Fruit fly (Drosophila melanogaster) whole organism, embryonic: ENCODE results near the gene CG16853.

Experiments used
- Ada2b ChIP-seq: fragments of 200-800 bp; sonication (Bioruptor generic); IDR thresholded peaks from 2 replicates; pipeline ENCODE4 v1.3.6; 2022; ENCODE audit warnings: missing biosample characterization, missing genetic modification characterization
- Blimp-1 ChIP-seq: fragments of 200-800 bp; sonication (Bioruptor generic); optimal IDR thresholded peaks from 3 replicates; lab custom pipeline; 2018; ENCODE audit warnings: missing biosample characterization, missing genetic modification characterization, mild to moderate bottlenecking, moderate library complexity, missing genetic modification reagents
- C15 ChIP-seq: fragments of 200-800 bp; sonication (Bioruptor generic); IDR thresholded peaks from 3 replicates; pipeline ENCODE4 v1.3.6; 2022; ENCODE audit warnings: missing biosample characterization, missing genetic modification characterization
- CG10462 ChIP-seq: fragments of 200-800 bp; sonication (Bioruptor generic); optimal IDR thresholded peaks from 2 replicates; lab custom pipeline; 2016; ENCODE audit warnings: missing biosample characterization, missing genetic modification characterization
- CG10654 ChIP-seq: fragments of 200-800 bp; sonication (Bioruptor generic); optimal IDR thresholded peaks from 2 replicates; lab custom pipeline; 2016; ENCODE audit warnings: missing biosample characterization, missing genetic modification characterization
- CG12071 ChIP-seq: fragments of 200-800 bp; sonication (Bioruptor generic); optimal IDR thresholded peaks from 3 replicates; lab custom pipeline; 2018; ENCODE audit warnings: missing biosample characterization, mild to moderate bottlenecking, missing genetic modification characterization
- CG13624 ChIP-seq: fragments of 200-800 bp; sonication (Bioruptor generic); optimal IDR thresholded peaks from 2 replicates; lab custom pipeline; 2016; ENCODE audit warnings: missing biosample characterization, missing genetic modification characterization
- CG14014 ChIP-seq: fragments of 200-800 bp; sonication (Bioruptor generic); IDR thresholded peaks from 2 replicates; pipeline ENCODE4 v1.3.6; 2022; ENCODE audit warnings: missing biosample characterization, missing genetic modification characterization
- CG14710 ChIP-seq: fragments of 200-800 bp; sonication (Bioruptor generic); optimal IDR thresholded peaks from 3 replicates; lab custom pipeline; 2019; ENCODE audit warnings: missing biosample characterization, mild to moderate bottlenecking, missing genetic modification characterization, moderate library complexity
- CG1602 ChIP-seq: fragments of 200-800 bp; sonication (Bioruptor generic); optimal IDR thresholded peaks from 3 replicates; lab custom pipeline; 2016; ENCODE audit warnings: missing biosample characterization, missing genetic modification characterization
- CG17186 ChIP-seq: fragments of 200-800 bp; sonication (Bioruptor generic); optimal IDR thresholded peaks from 3 replicates; lab custom pipeline; 2017; ENCODE audit warnings: missing biosample characterization, missing genetic modification reagents, missing genetic modification characterization
- CG17568 ChIP-seq: fragments of 200-800 bp; sonication (Bioruptor generic); optimal IDR thresholded peaks from 2 replicates; lab custom pipeline; 2018; ENCODE audit warnings: missing biosample characterization, mild to moderate bottlenecking, missing genetic modification characterization, moderate library complexity
- CG17612 ChIP-seq: fragments of 200-800 bp; sonication (Bioruptor generic); IDR thresholded peaks from 2 replicates; pipeline ENCODE4 v1.3.6; 2022; ENCODE audit warnings: missing biosample characterization, missing genetic modification characterization
- CG1832 ChIP-seq: fragments of 200-800 bp; sonication (Bioruptor generic); optimal IDR thresholded peaks from 2 replicates; lab custom pipeline; 2017; ENCODE audit warnings: missing biosample characterization, mild to moderate bottlenecking, missing genetic modification characterization, inconsistent platforms
- CG18476 ChIP-seq: fragments of 200-800 bp; sonication (Bioruptor generic); optimal IDR thresholded peaks from 2 replicates; lab custom pipeline; 2016; ENCODE audit warnings: missing biosample characterization, mild to moderate bottlenecking, missing genetic modification characterization
- CG2120 ChIP-seq: fragments of 200-800 bp; sonication (Bioruptor generic); optimal IDR thresholded peaks from 3 replicates; lab custom pipeline; 2016; ENCODE audit warnings: missing biosample characterization, missing genetic modification characterization
- CG31365 ChIP-seq: fragments of 200-800 bp; sonication (Bioruptor generic); optimal IDR thresholded peaks from 2 replicates; lab custom pipeline; 2018; ENCODE audit warnings: missing biosample characterization, mild to moderate bottlenecking, missing genetic modification characterization
- CG7745 ChIP-seq: fragments of 200-800 bp; sonication (Bioruptor generic); optimal IDR thresholded peaks from 2 replicates; lab custom pipeline; 2018; ENCODE audit warnings: missing biosample characterization, mild to moderate bottlenecking, missing genetic modification characterization, moderate library complexity
- CG7786 ChIP-seq: fragments of 200-800 bp; sonication (Bioruptor generic); optimal IDR thresholded peaks from 2 replicates; lab custom pipeline; 2016; ENCODE audit warnings: missing biosample characterization, missing genetic modification characterization
- CG8089 ChIP-seq: fragments of 200-800 bp; sonication (Bioruptor generic); optimal IDR thresholded peaks from 3 replicates; lab custom pipeline; 2016; ENCODE audit warnings: missing biosample characterization, missing genetic modification characterization
- D19B ChIP-seq: fragments of 200-800 bp; sonication (Bioruptor generic); optimal IDR thresholded peaks from 2 replicates; lab custom pipeline; 2017; ENCODE audit warnings: missing biosample characterization, mild to moderate bottlenecking, missing genetic modification characterization
- Dref ChIP-seq: fragments of 200-800 bp; sonication (Bioruptor generic); IDR thresholded peaks from 2 replicates; pipeline ENCODE4 v1.3.6; 2022; ENCODE audit warnings: missing biosample characterization, missing genetic modification characterization
- Ets65A ChIP-seq: fragments of 200-800 bp; sonication (Bioruptor generic); peaks from one replicate; lab custom pipeline; 2016; ENCODE audit warnings: missing biosample characterization, missing genetic modification characterization
- Hr3 ChIP-seq: fragments of 200-800 bp; sonication (Bioruptor generic); optimal IDR thresholded peaks from 3 replicates; lab custom pipeline; 2016; ENCODE audit warnings: missing biosample characterization, missing genetic modification characterization
- Neu2 ChIP-seq: fragments of 200-800 bp; sonication (Bioruptor generic); optimal IDR thresholded peaks from 3 replicates; lab custom pipeline; 2016; ENCODE audit warnings: missing biosample characterization, missing genetic modification characterization, borderline replicate concordance
- Oaz ChIP-seq: fragments of 200-800 bp; sonication (Bioruptor generic); IDR thresholded peaks from 2 replicates; pipeline ENCODE4 v1.3.6; 2022; ENCODE audit warnings: missing biosample characterization, missing genetic modification characterization
- Opbp ChIP-seq: fragments of 200-800 bp; sonication (Bioruptor generic); IDR thresholded peaks from 3 replicates; pipeline ENCODE4 v1.3.6; 2022; ENCODE audit warnings: missing biosample characterization, missing genetic modification characterization; ENCODE audit not compliant: partially characterized antibody
- Ptx1 ChIP-seq: fragments of 200-800 bp; sonication (Bioruptor generic); IDR thresholded peaks from 2 replicates; pipeline ENCODE4 v1.3.6; 2022; ENCODE audit warnings: missing biosample characterization, missing genetic modification characterization
- Side ChIP-seq: fragments of 200-800 bp; sonication (Bioruptor generic); optimal IDR thresholded peaks from 2 replicates; lab custom pipeline; 2016; ENCODE audit warnings: missing biosample characterization, missing genetic modification characterization
- Six4 ChIP-seq: fragments of 200-800 bp; sonication (Bioruptor generic); optimal IDR thresholded peaks from 2 replicates; lab custom pipeline; 2016; ENCODE audit warnings: missing biosample characterization, missing genetic modification characterization
- Sox102F ChIP-seq: fragments of 200-800 bp; sonication (Bioruptor generic); optimal IDR thresholded peaks from 2 replicates; lab custom pipeline; 2018; ENCODE audit warnings: missing biosample characterization, mild to moderate bottlenecking, missing genetic modification characterization, moderate library complexity
- bab2 ChIP-seq: fragments of 200-800 bp; sonication (Bioruptor generic); optimal IDR thresholded peaks from 2 replicates; lab custom pipeline; 2016; ENCODE audit warnings: missing biosample characterization, missing genetic modification characterization
- corto ChIP-seq: fragments of 200-800 bp; sonication (Bioruptor generic); optimal IDR thresholded peaks from 2 replicates; lab custom pipeline; 2016; ENCODE audit warnings: missing biosample characterization, mild to moderate bottlenecking, missing genetic modification characterization, moderate library complexity
- en ChIP-seq: fragments of 200-800 bp; sonication (Bioruptor generic); optimal IDR thresholded peaks from 2 replicates; lab custom pipeline; 2016; ENCODE audit warnings: missing biosample characterization, missing genetic modification characterization
- fu2 ChIP-seq: fragments of 200-800 bp; sonication (Bioruptor generic); optimal IDR thresholded peaks from 2 replicates; lab custom pipeline; 2016; ENCODE audit warnings: missing biosample characterization, missing genetic modification characterization
- gro ChIP-seq: fragments of 200-800 bp; sonication (Bioruptor generic); optimal IDR thresholded peaks from 2 replicates; lab custom pipeline; 2016; ENCODE audit warnings: missing biosample characterization, missing genetic modification characterization
- jing ChIP-seq: fragments of 200-800 bp; sonication (Bioruptor generic); optimal IDR thresholded peaks from 2 replicates; lab custom pipeline; 2018; ENCODE audit warnings: missing biosample characterization, mild to moderate bottlenecking, missing genetic modification characterization
- mam ChIP-seq: fragments of 200-800 bp; sonication (Bioruptor generic); optimal IDR thresholded peaks from 3 replicates; lab custom pipeline; 2016; ENCODE audit warnings: missing biosample characterization, missing genetic modification characterization
- nmo ChIP-seq: fragments of 200-800 bp; sonication (Bioruptor generic); optimal IDR thresholded peaks from 2 replicates; lab custom pipeline; 2018; ENCODE audit warnings: missing biosample characterization, mild to moderate bottlenecking, missing genetic modification characterization, moderate library complexity
- pan ChIP-seq, 4 experiments: fragments of >200 bp in 3 of 4; fragments of 200-800 bp in 1 of 4; sonication (Bioruptor generic) in 1 of 4; optimal IDR thresholded peaks in 3 of 4; IDR thresholded peaks in 1 of 4; 2 replicates each; pipeline versions ENCODE4 v1.3.6 to Lab custom; 2017 to 2022; ENCODE audit warnings: missing biosample characterization in 2 of 4, missing genetic modification characterization in 2 of 4, mixed read lengths in 1 of 4
- sens-2 ChIP-seq: fragments of 200-800 bp; sonication (Bioruptor generic); IDR thresholded peaks from 2 replicates; pipeline ENCODE4 v1.3.6; 2022; ENCODE audit warnings: missing biosample characterization, missing genetic modification characterization
- seq ChIP-seq: fragments of 200-800 bp; sonication (Bioruptor generic); IDR thresholded peaks from 2 replicates; pipeline ENCODE4 v1.3.6; 2022; ENCODE audit warnings: missing biosample characterization, missing genetic modification characterization
- sisA ChIP-seq: fragments of 200-800 bp; sonication (Bioruptor generic); IDR thresholded peaks from 2 replicates; pipeline ENCODE4 v1.3.6; 2022; ENCODE audit warnings: missing biosample characterization, missing genetic modification characterization
- ssp ChIP-seq: fragments of 200-800 bp; sonication (Bioruptor generic); IDR thresholded peaks from 2 replicates; pipeline ENCODE4 v1.3.6; 2022; ENCODE audit warnings: missing biosample characterization, missing genetic modification characterization
- tgo ChIP-seq: fragments of 200-800 bp; sonication (Bioruptor generic); IDR thresholded peaks from 3 replicates; pipeline ENCODE4 v1.3.6; 2022; ENCODE audit warnings: missing biosample characterization, missing genetic modification characterization
- vnd ChIP-seq: fragments of 200-800 bp; sonication (Bioruptor generic); IDR thresholded peaks from 3 replicates; pipeline ENCODE4 v1.3.6; 2022; ENCODE audit warnings: missing biosample characterization, missing genetic modification characterization; ENCODE audit not compliant: partially characterized antibody
- vvl ChIP-seq: fragments of 200-800 bp; sonication (Bioruptor generic); IDR thresholded peaks from 2 replicates; pipeline ENCODE4 v1.3.6; 2022; ENCODE audit warnings: missing biosample characterization, missing genetic modification characterization
- zfh2 ChIP-seq: fragments of 200-800 bp; sonication (Bioruptor generic); optimal IDR thresholded peaks from 2 replicates; lab custom pipeline; 2016; ENCODE audit warnings: missing biosample characterization, missing genetic modification characterization

Gene CG16853

DNA sequence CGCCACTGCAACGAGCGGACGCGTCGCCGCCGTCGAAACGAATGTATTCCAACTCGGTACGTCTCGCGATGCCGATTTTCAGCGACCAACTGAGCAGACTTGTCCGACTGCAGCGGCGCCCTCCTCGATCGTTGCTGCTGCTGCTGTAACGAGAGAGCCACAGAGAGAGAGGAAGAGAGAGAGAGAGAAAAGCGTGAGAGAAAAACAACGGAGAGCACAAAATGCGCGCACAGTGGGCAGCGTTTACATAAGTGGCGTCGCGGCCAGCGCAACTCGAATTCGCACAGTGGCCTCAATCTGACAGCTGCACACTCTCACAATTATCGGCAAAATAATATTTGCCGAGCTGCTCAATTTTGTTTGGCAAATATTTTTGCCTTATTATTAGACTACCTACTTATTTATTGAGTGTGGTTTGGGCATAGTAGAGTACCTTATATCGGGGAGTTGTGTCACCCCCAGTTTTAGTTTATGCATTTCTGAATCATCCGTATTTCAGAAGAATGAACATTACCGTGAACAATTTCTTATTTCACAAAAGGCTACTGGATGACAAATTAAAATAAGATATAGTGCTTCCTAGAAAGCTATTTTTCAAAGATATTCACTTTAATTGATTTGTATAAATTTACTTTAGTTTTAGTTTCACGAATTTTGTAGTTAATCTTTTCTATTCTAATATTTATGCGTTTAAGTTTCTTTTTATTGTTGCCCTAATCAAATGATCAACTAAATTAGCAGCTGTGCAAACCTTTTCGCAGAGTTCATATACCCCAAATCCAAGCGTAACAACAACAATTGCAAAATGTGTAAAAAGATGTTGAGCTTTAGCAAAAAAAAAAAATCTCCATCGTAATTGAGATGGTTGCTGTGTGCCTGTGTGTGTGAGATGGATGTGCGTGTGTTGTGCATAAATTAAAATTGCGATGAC lies 28.5 kb upstream of the CG16853 start (continued):
- TF ChIP-seq CG8089, result peak; percentile 9
- TF ChIP-seq CG17568, result peak; percentile 35
- TF ChIP-seq CG31365 (tag; lab: Kevin White, UChicago), result no peak
- peak; percentile 44 for TF ChIP-seq CG1602 (GFP tag; lab: Kevin White, UChicago)
- TF ChIP-seq sens-2 (GFP tag; lab: Robert Waterston, UW), result no peak
- TF ChIP-seq fu2 (GFP tag; lab: Kevin White, UChicago), result peak; percentile 47
- peak; percentile 31 for TF ChIP-seq CG14710 (tag; lab: Kevin White, UChicago)
- no peak for TF ChIP-seq C15
- peak; percentile 72 for TF ChIP-seq gro
- TF ChIP-seq CG12071 (GFP tag; lab: Kevin White, UChicago), result peak; percentile 38
- TF ChIP-seq CG18476, result peak; percentile 20
- TF ChIP-seq CG17186, result peak; percentile 51
- TF ChIP-seq jing (GFP tag; lab: Kevin White, UChicago), result no peak
- peak; percentile 78 for TF ChIP-seq CG2120 (GFP tag; lab: Kevin White, UChicago)
- peak; percentile 71 for TF ChIP-seq Sox102F (GFP tag; lab: Kevin White, UChicago)
- TF ChIP-seq CG1832 (GFP tag; lab: Kevin White, UChicago), result no peak
- no peak for TF ChIP-seq corto
- peak; percentile 65 for TF ChIP-seq zfh2 (GFP tag; lab: Kevin White, UChicago)
- peak; percentile 34; the same call in 1 of the 2 replicates for TF ChIP-seq ssp
- peak; percentile 74 for TF ChIP-seq mam
- peak; percentile 70 for TF ChIP-seq Ptx1 (GFP tag; lab: Robert Waterston, UW)
- TF ChIP-seq nmo (GFP tag; lab: Kevin White, UChicago), result peak; percentile 57
- TF ChIP-seq D19B (GFP tag; lab: Kevin White, UChicago), result peak; percentile 47
- peak; percentile 77 for TF ChIP-seq CG7786
- peak; percentile 96 for TF ChIP-seq Ets65A (GFP tag; lab: Kevin White, UChicago)
- peak; percentile 14 for TF ChIP-seq Six4 (GFP tag; lab: Kevin White, UChicago)
- TF ChIP-seq CG13624 (GFP tag; lab: Kevin White, UChicago), result peak; percentile 62
- no peak for TF ChIP-seq Opbp (GFP tag; lab: Robert Waterston, UW)
- TF ChIP-seq CG10654 (GFP tag; lab: Kevin White, UChicago), result peak; percentile 27
- no peak for TF ChIP-seq en (GFP tag; lab: Kevin White, UChicago)
- TF ChIP-seq CG14014 (GFP tag; lab: Robert Waterston, UW), result peak; percentile 65
- peak; percentile 61; the same call in 1 of the 2 replicates for TF ChIP-seq seq (GFP tag; lab: Robert Waterston, UW)
- peak; percentile 70 for TF ChIP-seq Hr3
- no peak for TF ChIP-seq pan (optimal IDR thresholded peaks at IDR 0.05; lab: Kevin White, UChicago)
- TF ChIP-seq pan (GFP tag; optimal IDR thresholded peaks at IDR 0.05 in 1 of 2, IDR thresholded peaks at IDR 0.05 in 1 of 2), result peak in 1 of 2 experiments; percentile 77
- TF ChIP-seq bab2 (GFP tag; lab: Kevin White, UChicago), result peak; percentile 69
- 0 out of 2 replicates have a peak, but pooled peaks have one; percentile 19 for TF ChIP-seq Oaz (GFP tag; lab: Robert Waterston, UW)
- peak; percentile 56 for TF ChIP-seq CG17612 (GFP tag; lab: Robert Waterston, UW)
- TF ChIP-seq vnd (GFP tag; lab: Robert Waterston, UW), result 0 out of 3 replicates have a peak, but pooled peaks have one; percentile 28
- TF ChIP-seq vvl (GFP tag; lab: Robert Waterston, UW), result peak; percentile 84
- peak; percentile 68 for TF ChIP-seq sisA (GFP tag; lab: Robert Waterston, UW)
- peak; percentile 57 for TF ChIP-seq Side (GFP tag; lab: Kevin White, UChicago)
- TF ChIP-seq tgo (GFP tag; lab: Robert Waterston, UW), result peak; percentile 63; the same call in 2 of the 3 replicates
- TF ChIP-seq Neu2, result no peak
- peak; percentile 39 for TF ChIP-seq Blimp-1 (GFP tag; lab: Kevin White, UChicago)
- no peak for TF ChIP-seq CG7745 (tag; lab: Kevin White, UChicago)
- TF ChIP-seq Dref (GFP tag; lab: Robert Waterston, UW), result no peak; the same call in 1 of the 2 replicates
- peak; percentile 69; the same call in 1 of the 2 replicates for TF ChIP-seq Ada2b
- TF ChIP-seq CG10462, result no peak
